Worm (Caenorhabditis elegans): ENCODE data around the gene srw-101.

srw-101 gene

ce11 chrV:1756099-1756498 lies 34.0 kb downstream of the srw-101 start:
- TF ChIP-seq elt-2 (tag; optimal IDR thresholded peaks at IDR 0.05) (no peak), dve-1 (tag; optimal IDR thresholded peaks at IDR 0.05) (no peak), npax-4 (tag; optimal IDR thresholded peaks at IDR 0.05) (no peak), ceh-14 (tag; optimal IDR thresholded peaks at IDR 0.05) (no peak), C38D4.7 (GFP tag; optimal IDR thresholded peaks at IDR 0.05) (no peak), unc-42 (tag; optimal IDR thresholded peaks at IDR 0.05) (no peak), sox-4 (tag; optimal IDR thresholded peaks at IDR 0.05) (no peak), pag-3 (tag; optimal IDR thresholded peaks at IDR 0.05; ENCODE audit: borderline replicate concordance) (no peak), ceh-22 (tag; optimal IDR thresholded peaks at IDR 0.05) (no peak), nhr-11 (tag; optimal IDR thresholded peaks at IDR 0.05) (no peak)

ce11 chrV:1756856-1757255 lies 34.8 kb downstream of the srw-101 start, which contains the start of gene clec-204:
TSS of gene clec-204 (plus strand) at chrV:1757156.
- TF ChIP-seq hlh-8 (tag; optimal IDR thresholded peaks at IDR 0.05), result no peak
- TF ChIP-seq nfya-1 (tag; optimal IDR thresholded peaks at IDR 0.05), result no peak
- no peak for TF ChIP-seq ztf-16 (tag; optimal IDR thresholded peaks at IDR 0.05)
- no peak for TF ChIP-seq T23F11.4 (GFP tag; optimal IDR thresholded peaks at IDR 0.05)
- TF ChIP-seq K09A11.1 (tag; optimal IDR thresholded peaks at IDR 0.05; ENCODE audit: insufficient read depth), result no peak
- TF ChIP-seq hlh-30 (tag; optimal IDR thresholded peaks at IDR 0.05; ENCODE audit: insufficient read depth), result no peak
- TF ChIP-seq tbx-7 (tag; optimal IDR thresholded peaks at IDR 0.05), result no peak
- TF ChIP-seq ceh-34 (tag; optimal IDR thresholded peaks at IDR 0.05), result no peak
- TF ChIP-seq pha-2 (tag; optimal IDR thresholded peaks at IDR 0.05), result no peak
- TF ChIP-seq lin-11 (tag; optimal IDR thresholded peaks at IDR 0.05), result no peak

DNA sequence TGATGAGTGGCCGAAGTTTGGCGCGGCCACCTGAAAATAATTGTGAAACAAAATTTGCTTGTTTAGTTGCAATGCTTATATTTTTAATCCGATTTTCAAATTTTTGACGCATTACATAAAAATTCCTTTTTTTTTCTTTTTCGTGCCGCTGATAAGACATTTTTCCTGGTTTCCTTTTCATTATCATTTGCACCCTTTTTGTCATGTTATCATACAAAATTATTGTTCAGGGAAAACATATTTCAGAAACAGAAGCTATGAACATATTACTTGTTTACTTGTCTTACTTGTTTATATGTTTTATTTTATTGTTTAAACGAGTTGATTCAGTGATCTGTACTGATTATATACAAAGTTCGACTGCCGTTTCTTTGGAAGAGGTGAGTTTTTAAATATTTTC lies 38.6 kb downstream of the srw-101 start, which contains the start of gene clec-205:
Gene clec-205 (plus strand): TSS at position 212 of the 400 bp plus-strand sequence.
- peak; percentile 10 for TF ChIP-seq elt-2 (tag; optimal IDR thresholded peaks at IDR 0.05)
- TF ChIP-seq mec-3 (tag; optimal IDR thresholded peaks at IDR 0.05; ENCODE audit: borderline replicate concordance), result no peak

DNA sequence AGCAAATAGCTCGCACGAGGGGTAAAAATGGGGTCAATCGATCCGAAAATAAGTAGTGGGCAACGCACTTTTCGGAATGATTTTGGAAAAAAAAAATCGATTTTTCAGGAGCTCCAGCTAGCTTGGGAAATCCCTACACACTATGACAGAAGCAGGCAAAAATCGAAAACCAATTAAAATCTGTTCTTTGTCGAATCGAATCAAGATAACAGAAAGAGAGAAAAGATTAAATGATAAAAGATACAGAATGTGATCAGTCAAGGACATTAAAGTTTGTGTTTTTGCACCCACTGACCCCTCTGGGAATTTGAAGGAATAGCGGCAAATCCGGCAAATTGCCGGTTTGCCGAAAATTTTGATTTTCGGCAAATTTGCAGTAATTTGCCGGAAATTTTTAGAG lies 45.4 kb downstream of the srw-101 start:
- TF ChIP-seq unc-86 (tag; optimal IDR thresholded peaks at IDR 0.05) (no peak), ceh-9 (tag; optimal IDR thresholded peaks at IDR 0.05) (no peak), nhr-11 (tag; optimal IDR thresholded peaks at IDR 0.05) (no peak)

- TF ChIP-seq unc-55 (GFP tag; optimal IDR thresholded peaks at IDR 0.05) (peak; percentile 21), F13H6.1 (tag; optimal IDR thresholded peaks at IDR 0.05) (no peak)
Measured at ce11 chrV:1771727-1772126, 49.7 kb downstream of the srw-101 start, which contains the start of gene dhs-13. TSS of gene dhs-13 (minus strand) at chrV:1771734.

- TF ChIP-seq ceh-48 (tag; optimal IDR thresholded peaks at IDR 0.05) (no peak), ceh-18 (tag; optimal IDR thresholded peaks at IDR 0.05) (no peak), K02D7.2 (tag; optimal IDR thresholded peaks at IDR 0.05) (no peak), nfya-1 (tag; optimal IDR thresholded peaks at IDR 0.05) (no peak), ttx-3 (tag; optimal IDR thresholded peaks at IDR 0.05) (no peak)
Measured at ce11 chrV:1773120-1773519, 51.1 kb downstream of the srw-101 start.
